Worm (Caenorhabditis elegans) whole organism, mixed stage, embryonic: Measurements from ENCODE around the gene aars-1.

Source experiments
- blmp-1 ChIP-seq: fragments of 150-350 bp; optimal IDR thresholded peaks from 2 replicates; lab custom pipeline; 2014; ENCODE audit warnings: missing biosample characterization, missing genetic modification characterization
- ceh-83 ChIP-seq: fragments of 200-800 bp; sonication (Bioruptor generic); optimal IDR thresholded peaks from 2 replicates; lab custom pipeline; 2018; ENCODE audit warnings: mild to moderate bottlenecking, missing genetic modification characterization, missing compliant biosample characterization
- ces-1 ChIP-seq: fragments of 150-350 bp; optimal IDR thresholded peaks from 2 replicates; lab custom pipeline; 2014; ENCODE audit warnings: missing biosample characterization, missing genetic modification reagents, missing genetic modification characterization
- elt-1 ChIP-seq: sonication (generic microtip); optimal IDR thresholded peaks from 2 replicates; lab custom pipeline; 2017; ENCODE audit warnings: missing genetic modification characterization, mild to moderate bottlenecking, missing compliant biosample characterization, antibody characterized with exemption, moderate library complexity, borderline replicate concordance; ENCODE audit not compliant: insufficient read depth
- elt-3 ChIP-seq: fragments of 150-350 bp; optimal IDR thresholded peaks from 2 replicates; lab custom pipeline; 2014; ENCODE audit warnings: missing biosample characterization, missing genetic modification characterization
- lin-13 ChIP-seq: fragments of 150-350 bp; optimal IDR thresholded peaks from 2 replicates; lab custom pipeline; 2014; ENCODE audit warnings: missing biosample characterization, missing genetic modification characterization
- lsy-2 ChIP-seq: fragments of 150-350 bp; optimal IDR thresholded peaks from 2 replicates; lab custom pipeline; 2014; ENCODE audit warnings: missing biosample characterization, missing genetic modification characterization
- mls-2 ChIP-seq: sonication (generic microtip); optimal IDR thresholded peaks from 2 replicates; lab custom pipeline; 2016; ENCODE audit warnings: mild to moderate bottlenecking, missing genetic modification characterization, moderate library complexity, missing compliant biosample characterization
- nhr-28 ChIP-seq: fragments of 150-350 bp; optimal IDR thresholded peaks from 2 replicates; lab custom pipeline; 2014; ENCODE audit warnings: missing biosample characterization, missing genetic modification characterization
- nhr-76 ChIP-seq: sonication (generic microtip); optimal IDR thresholded peaks from 2 replicates; lab custom pipeline; 2017; ENCODE audit warnings: missing biosample characterization, missing genetic modification characterization
- pha-4 ChIP-seq: fragments of 150-350 bp; optimal IDR thresholded peaks from 2 replicates; lab custom pipeline; 2018; ENCODE audit warnings: missing biosample characterization, missing genetic modification reagents, missing genetic modification characterization
- snpc-4 ChIP-seq: fragments of 150-350 bp; optimal IDR thresholded peaks from 2 replicates; lab custom pipeline; 2014; ENCODE audit warnings: missing biosample characterization, missing genetic modification characterization
- tbx-8 ChIP-seq: fragments of 200-800 bp; sonication (Bioruptor generic); optimal IDR thresholded peaks from 2 replicates; lab custom pipeline; 2018; ENCODE audit warnings: mild to moderate bottlenecking, missing genetic modification characterization, moderate library complexity, missing compliant biosample characterization
- unc-62 ChIP-seq: fragments of 150-350 bp; optimal IDR thresholded peaks from 2 replicates; lab custom pipeline; 2014; ENCODE audit warnings: missing biosample characterization, missing genetic modification reagents, missing genetic modification characterization

- no peak for TF ChIP-seq elt-1
- no peak for TF ChIP-seq lin-13
- TF ChIP-seq blmp-1 (tag; lab: Kevin White, UChicago) = no peak
- no peak for TF ChIP-seq elt-3
- no peak for TF ChIP-seq unc-62 (GFP tag; lab: Kevin White, UChicago)
- TF ChIP-seq lsy-2 (tag; lab: Kevin White, UChicago) = no peak
- no peak for TF ChIP-seq snpc-4 (tag; lab: Kevin White, UChicago)
- TF ChIP-seq ces-1 (GFP tag; lab: Kevin White, UChicago) = no peak
- TF ChIP-seq pha-4 = no peak
- TF ChIP-seq nhr-76 (tag; lab: Kevin White, UChicago) = no peak
- TF ChIP-seq tbx-8 (GFP tag; lab: Kevin White, UChicago) = no peak
- no peak for TF ChIP-seq ceh-83
- TF ChIP-seq nhr-28 (tag; lab: Kevin White, UChicago) = no peak
- no peak for TF ChIP-seq mls-2
These were observed 13.4 kb downstream of the aars-1 start for ce11 chrII:11450882-11451281.
